Worm (Caenorhabditis elegans) whole organism, L2 larva: ENCODE measurements around the gene ilys-4.

Experiments
- F13H6.1 ChIP-seq: sonication (generic microtip); optimal IDR thresholded peaks from 2 replicates; lab custom pipeline; 2016; ENCODE audit warnings: missing genetic modification characterization, missing compliant biosample characterization
- ama-1 ChIP-seq: fragments of 150-350 bp; optimal IDR thresholded peaks from 2 replicates; lab custom pipeline; 2018; ENCODE audit warnings: inconsistent platforms
- fos-1 ChIP-seq: fragments of 150-350 bp; optimal IDR thresholded peaks from 2 replicates; lab custom pipeline; 2014; ENCODE audit warnings: missing biosample characterization, missing genetic modification characterization
- gmeb-1 ChIP-seq: fragments of 150-350 bp; optimal IDR thresholded peaks from 2 replicates; lab custom pipeline; 2014; ENCODE audit warnings: missing biosample characterization, missing genetic modification characterization
- lin-39 ChIP-seq: fragments of 150-350 bp; optimal IDR thresholded peaks from 2 replicates; lab custom pipeline; 2014; ENCODE audit warnings: missing biosample characterization, missing genetic modification reagents, missing genetic modification characterization
- lsy-2 ChIP-seq, 2 experiments: fragments of 150-350 bp in 1 of 2; sonication (generic microtip) in 1 of 2; optimal IDR thresholded peaks; 2 replicates each; lab custom pipeline; 2014 to 2017; ENCODE audit warnings: missing biosample characterization in 2 of 2, missing genetic modification characterization in 2 of 2
- mdl-1 ChIP-seq, 2 experiments: fragments of 150-350 bp in 1 of 2; sonication (generic microtip) in 1 of 2; optimal IDR thresholded peaks; 2 replicates each; lab custom pipeline; 2017; ENCODE audit warnings: missing biosample characterization in 2 of 2, missing genetic modification characterization in 2 of 2
- nhr-77 ChIP-seq: fragments of 150-350 bp; optimal IDR thresholded peaks from 2 replicates; lab custom pipeline; 2014; ENCODE audit warnings: missing biosample characterization, missing genetic modification characterization
- sem-4 ChIP-seq: fragments of 150-350 bp; optimal IDR thresholded peaks from 2 replicates; lab custom pipeline; 2014; ENCODE audit warnings: missing biosample characterization, missing genetic modification reagents, missing genetic modification characterization
- unc-55 ChIP-seq: fragments of 150-350 bp; sonication (generic microtip); optimal IDR thresholded peaks from 3 replicates; lab custom pipeline; 2014; ENCODE audit warnings: missing biosample characterization, missing genetic modification reagents, missing genetic modification characterization
- unc-62 ChIP-seq: fragments of 150-350 bp; optimal IDR thresholded peaks from 2 replicates; lab custom pipeline; 2014; ENCODE audit warnings: missing biosample characterization, missing genetic modification reagents, missing genetic modification characterization
- ztf-11 ChIP-seq: sonication (generic microtip); optimal IDR thresholded peaks from 2 replicates; lab custom pipeline; 2017; ENCODE audit warnings: missing biosample characterization, missing genetic modification characterization
- ztf-4 ChIP-seq: fragments of 150-350 bp; optimal IDR thresholded peaks from 2 replicates; lab custom pipeline; 2014; ENCODE audit warnings: missing biosample characterization, missing genetic modification characterization

DNA sequence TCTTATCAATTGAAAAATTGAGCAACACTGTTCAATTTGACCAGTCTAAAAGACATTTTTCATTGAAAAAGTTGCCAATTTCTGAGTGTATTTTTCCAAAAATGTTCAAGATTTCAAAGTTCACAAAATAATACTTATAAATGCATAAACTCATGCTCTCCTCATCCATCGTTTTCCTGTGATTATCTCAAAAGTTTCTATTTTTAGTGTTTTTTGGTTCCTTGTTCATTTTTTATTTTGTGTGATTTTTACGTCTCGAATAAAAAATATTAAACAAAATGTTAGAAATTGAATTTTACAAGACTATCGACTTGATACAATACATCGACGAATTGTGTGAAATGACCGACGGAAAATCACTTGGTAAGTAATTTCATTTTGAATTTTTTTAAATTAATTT lies 15.6 kb downstream of the ilys-4 start, which contains the start of gene atic-1:
- TF ChIP-seq ama-1 (lab: Kevin White, UChicago) (no peak), nhr-77 (tag; lab: Kevin White, UChicago) (no peak), lsy-2 (tag; optimal IDR thresholded peaks at IDR 0.05; lab: Kevin White, UChicago) (no peak), gmeb-1 (no peak), unc-62 (GFP tag; lab: Kevin White, UChicago) (no peak), sem-4 (tag; lab: Kevin White, UChicago) (no peak), ztf-4 (tag; lab: Kevin White, UChicago) (no peak), unc-55 (GFP tag; lab: Kevin White, UChicago) (no peak), ztf-11 (tag; lab: Kevin White, UChicago) (no peak), mdl-1 (tag; optimal IDR thresholded peaks at IDR 0.05; lab: Kevin White, UChicago) (no peak), fos-1 (no peak), lin-39 (tag; lab: Kevin White, UChicago) (no peak), F13H6.1 (tag; lab: Kevin White, UChicago) (no peak)
